Fruit fly (Drosophila melanogaster) whole organism, prepupa: Measurements from ENCODE around the gene CG33285.
A peak's percentile ranks its signal among the peaks of the same experiment; 100 is the strongest.

Source experiments
- Blimp-1 ChIP-seq: fragments of 200-800 bp; sonication (Bioruptor generic); optimal IDR thresholded peaks from 3 replicates; lab custom pipeline; 2017; ENCODE audit warnings: missing biosample characterization, missing genetic modification characterization, mild to moderate bottlenecking, moderate library complexity, missing genetic modification reagents
- CG10631 ChIP-seq: fragments of 200-800 bp; sonication (Bioruptor generic); optimal IDR thresholded peaks from 2 replicates; lab custom pipeline; 2016; ENCODE audit warnings: missing biosample characterization, missing genetic modification characterization
- CG10669 ChIP-seq: fragments of 200-800 bp; sonication (Bioruptor generic); optimal IDR thresholded peaks from 3 replicates; lab custom pipeline; 2018; ENCODE audit warnings: missing biosample characterization, mild to moderate bottlenecking, missing genetic modification characterization, moderate library complexity
- CG11294 ChIP-seq: fragments of 200-800 bp; sonication (Bioruptor generic); IDR thresholded peaks from 2 replicates; pipeline ENCODE4 v1.3.6; 2022; ENCODE audit warnings: missing biosample characterization, missing genetic modification characterization
- CG11902 ChIP-seq: fragments of 200-800 bp; sonication (Bioruptor generic); optimal IDR thresholded peaks from 3 replicates; lab custom pipeline; 2016; ENCODE audit warnings: missing biosample characterization, missing genetic modification characterization
- CG15336 ChIP-seq: fragments of 200-800 bp; sonication (Bioruptor generic); IDR thresholded peaks from 2 replicates; pipeline ENCODE4 v1.3.6; 2022; ENCODE audit warnings: missing biosample characterization, missing genetic modification characterization
- CG1621 ChIP-seq: fragments of 200-800 bp; sonication (Bioruptor generic); optimal IDR thresholded peaks from 3 replicates; lab custom pipeline; 2018; ENCODE audit warnings: missing biosample characterization, mild to moderate bottlenecking, missing genetic modification characterization
- CG16779 ChIP-seq: fragments of 200-800 bp; sonication (Bioruptor generic); optimal IDR thresholded peaks from 3 replicates; lab custom pipeline; 2017; ENCODE audit warnings: missing biosample characterization, mild to moderate bottlenecking, missing genetic modification characterization
- CG3032 ChIP-seq: fragments of 200-800 bp; optimal IDR thresholded peaks from 2 replicates; lab custom pipeline; 2019; ENCODE audit warnings: missing biosample characterization, mild to moderate bottlenecking, missing genetic modification characterization, moderate library complexity
- CG31627 ChIP-seq: fragments of 200-800 bp; sonication (Bioruptor generic); optimal IDR thresholded peaks from 3 replicates; lab custom pipeline; 2016; ENCODE audit warnings: missing biosample characterization, missing genetic modification characterization
- CG32006 ChIP-seq: fragments of 200-800 bp; sonication (Bioruptor generic); optimal IDR thresholded peaks from 3 replicates; lab custom pipeline; 2017; ENCODE audit warnings: missing biosample characterization, mild to moderate bottlenecking, missing genetic modification characterization
- CG34406 ChIP-seq: fragments of 200-800 bp; sonication (Bioruptor generic); optimal IDR thresholded peaks from 3 replicates; lab custom pipeline; 2016; ENCODE audit warnings: missing biosample characterization, missing genetic modification characterization
- CG6163 ChIP-seq: fragments of 200-800 bp; sonication (Bioruptor generic); IDR thresholded peaks from 3 replicates; pipeline ENCODE4 v1.3.6; 2022; ENCODE audit warnings: missing biosample characterization, missing genetic modification characterization
- CG6276 ChIP-seq: fragments of 200-800 bp; sonication (Bioruptor generic); optimal IDR thresholded peaks from 2 replicates; lab custom pipeline; 2017; ENCODE audit warnings: missing biosample characterization, mild to moderate bottlenecking, missing genetic modification characterization
- CG6792 ChIP-seq: fragments of 200-800 bp; sonication (Bioruptor generic); optimal IDR thresholded peaks from 3 replicates; lab custom pipeline; 2016; ENCODE audit warnings: missing biosample characterization, missing genetic modification characterization
- CG6808 ChIP-seq: fragments of 200-800 bp; sonication (Bioruptor generic); optimal IDR thresholded peaks from 3 replicates; lab custom pipeline; 2017; ENCODE audit warnings: missing biosample characterization, missing genetic modification characterization, mild to moderate bottlenecking, moderate library complexity, missing genetic modification reagents
- CG6854 ChIP-seq: fragments of 200-800 bp; sonication (Bioruptor generic); optimal IDR thresholded peaks from 2 replicates; lab custom pipeline; 2017; ENCODE audit warnings: missing biosample characterization, mild to moderate bottlenecking, missing genetic modification characterization
- CG8119 ChIP-seq: fragments of 200-800 bp; sonication (Bioruptor generic); IDR thresholded peaks from 3 replicates; pipeline ENCODE4 v1.3.6; 2022; ENCODE audit warnings: missing biosample characterization, missing genetic modification characterization
- CG8319 ChIP-seq: fragments of 200-800 bp; sonication (Bioruptor generic); optimal IDR thresholded peaks from 3 replicates; lab custom pipeline; 2016; ENCODE audit warnings: missing biosample characterization, missing genetic modification characterization
- CG9139 ChIP-seq: fragments of 200-800 bp; sonication (Bioruptor generic); optimal IDR thresholded peaks from 3 replicates; lab custom pipeline; 2017; ENCODE audit warnings: missing biosample characterization, mild to moderate bottlenecking, missing genetic modification characterization
- Eip78C ChIP-seq: fragments of 200-800 bp; sonication (Bioruptor generic); peaks from one replicate; lab custom pipeline; 2016; ENCODE audit warnings: missing biosample characterization, missing genetic modification characterization
- Ets96B ChIP-seq: fragments of 200-800 bp; optimal IDR thresholded peaks from 2 replicates; lab custom pipeline; 2019; ENCODE audit warnings: missing biosample characterization, mild to moderate bottlenecking, missing genetic modification characterization, moderate library complexity
- Gug ChIP-seq: fragments of 200-800 bp; sonication (Bioruptor generic); IDR thresholded peaks from 2 replicates; pipeline ENCODE4 v1.3.6; 2022; ENCODE audit warnings: missing biosample characterization, missing genetic modification characterization
- Hr39 ChIP-seq: fragments of 200-800 bp; sonication (Bioruptor generic); optimal IDR thresholded peaks from 2 replicates; lab custom pipeline; 2016; ENCODE audit warnings: missing biosample characterization, missing genetic modification characterization
- Hr4 ChIP-seq: fragments of 200-800 bp; sonication (Bioruptor generic); optimal IDR thresholded peaks from 3 replicates; lab custom pipeline; 2016; ENCODE audit warnings: missing biosample characterization, missing genetic modification characterization
- Lpt ChIP-seq: fragments of 200-800 bp; sonication (Bioruptor generic); optimal IDR thresholded peaks from 3 replicates; lab custom pipeline; 2016; ENCODE audit warnings: missing biosample characterization, missing genetic modification characterization
- Met ChIP-seq: fragments of 200-800 bp; sonication (Bioruptor generic); optimal IDR thresholded peaks from 3 replicates; lab custom pipeline; 2016; ENCODE audit warnings: missing biosample characterization, missing genetic modification characterization
- OdsH ChIP-seq: fragments of 200-800 bp; sonication (Bioruptor generic); optimal IDR thresholded peaks from 3 replicates; lab custom pipeline; 2016; ENCODE audit warnings: missing biosample characterization, missing genetic modification characterization
- Smox ChIP-seq: fragments of 200-800 bp; sonication (Bioruptor generic); optimal IDR thresholded peaks from 3 replicates; lab custom pipeline; 2016; ENCODE audit warnings: missing biosample characterization, missing genetic modification characterization
- Sox102F ChIP-seq: fragments of 200-800 bp; sonication (Bioruptor generic); optimal IDR thresholded peaks from 2 replicates; lab custom pipeline; 2016; ENCODE audit warnings: missing biosample characterization, mild to moderate bottlenecking, missing genetic modification characterization
- Sox14 ChIP-seq: fragments of 200-800 bp; sonication (Bioruptor generic); optimal IDR thresholded peaks from 3 replicates; lab custom pipeline; 2016; ENCODE audit warnings: missing biosample characterization, missing genetic modification characterization
- Sox15 ChIP-seq: fragments of 200-800 bp; sonication (Bioruptor generic); optimal IDR thresholded peaks from 3 replicates; lab custom pipeline; 2016; ENCODE audit warnings: missing biosample characterization, missing genetic modification characterization
- achi ChIP-seq: fragments of 200-800 bp; sonication (Bioruptor generic); optimal IDR thresholded peaks from 3 replicates; lab custom pipeline; 2016; ENCODE audit warnings: missing biosample characterization, missing genetic modification characterization
- dsx ChIP-seq: fragments of 200-800 bp; optimal IDR thresholded peaks from 3 replicates; lab custom pipeline; 2019; ENCODE audit warnings: missing biosample characterization, mild to moderate bottlenecking, missing genetic modification characterization, moderate library complexity; ENCODE audit not compliant: poor library complexity, severe bottlenecking
- eg ChIP-seq: fragments of 200-800 bp; sonication (Bioruptor generic); IDR thresholded peaks from 3 replicates; pipeline ENCODE4 v1.3.6; 2022; ENCODE audit warnings: missing biosample characterization, missing genetic modification characterization
- esn ChIP-seq: fragments of 200-800 bp; sonication (Bioruptor generic); optimal IDR thresholded peaks from 2 replicates; lab custom pipeline; 2016; ENCODE audit warnings: missing biosample characterization, mild to moderate bottlenecking, missing genetic modification characterization, moderate library complexity
- fd59A ChIP-seq: fragments of 200-800 bp; sonication (Bioruptor generic); optimal IDR thresholded peaks from 2 replicates; lab custom pipeline; 2017; ENCODE audit warnings: missing biosample characterization, mild to moderate bottlenecking, missing genetic modification characterization, missing genetic modification reagents
- fd85E ChIP-seq: fragments of 200-800 bp; sonication (Bioruptor generic); optimal IDR thresholded peaks from 3 replicates; lab custom pipeline; 2016; ENCODE audit warnings: missing biosample characterization, missing genetic modification characterization
- lz ChIP-seq: fragments of 200-800 bp; sonication (Bioruptor generic); optimal IDR thresholded peaks from 3 replicates; lab custom pipeline; 2016; ENCODE audit warnings: missing biosample characterization, missing genetic modification characterization
- net ChIP-seq: fragments of 200-800 bp; sonication (Bioruptor generic); optimal IDR thresholded peaks from 3 replicates; lab custom pipeline; 2016; ENCODE audit warnings: missing biosample characterization, missing genetic modification characterization
- pdm3 ChIP-seq: fragments of 200-800 bp; sonication (Bioruptor generic); optimal IDR thresholded peaks from 3 replicates; lab custom pipeline; 2016; ENCODE audit warnings: missing biosample characterization, missing genetic modification characterization
- salr ChIP-seq, 2 experiments: fragments of 200-800 bp; sonication (Bioruptor generic); optimal IDR thresholded peaks; 3 replicates each; lab custom pipeline; 2016 to 2018; ENCODE audit warnings: missing biosample characterization in 2 of 2, missing genetic modification characterization in 2 of 2, mild to moderate bottlenecking in 1 of 2
- ss ChIP-seq, 2 experiments: fragments of 200-800 bp; sonication (Bioruptor generic); optimal IDR thresholded peaks; 2 replicates in 1 of 2; 3 replicates in 1 of 2; lab custom pipeline; 2017 to 2018; ENCODE audit warnings: mild to moderate bottlenecking in 2 of 2, missing biosample characterization in 2 of 2, missing genetic modification characterization in 2 of 2, moderate library complexity in 1 of 2
- svp ChIP-seq: fragments of 200-800 bp; sonication (Bioruptor generic); peaks from one replicate; lab custom pipeline; 2016; ENCODE audit warnings: missing biosample characterization, missing genetic modification characterization
- vri ChIP-seq: fragments of 200-800 bp; sonication (Bioruptor generic); optimal IDR thresholded peaks from 3 replicates; lab custom pipeline; 2016; ENCODE audit warnings: missing biosample characterization, mild to moderate bottlenecking, missing genetic modification characterization

CG33285 gene

DNA sequence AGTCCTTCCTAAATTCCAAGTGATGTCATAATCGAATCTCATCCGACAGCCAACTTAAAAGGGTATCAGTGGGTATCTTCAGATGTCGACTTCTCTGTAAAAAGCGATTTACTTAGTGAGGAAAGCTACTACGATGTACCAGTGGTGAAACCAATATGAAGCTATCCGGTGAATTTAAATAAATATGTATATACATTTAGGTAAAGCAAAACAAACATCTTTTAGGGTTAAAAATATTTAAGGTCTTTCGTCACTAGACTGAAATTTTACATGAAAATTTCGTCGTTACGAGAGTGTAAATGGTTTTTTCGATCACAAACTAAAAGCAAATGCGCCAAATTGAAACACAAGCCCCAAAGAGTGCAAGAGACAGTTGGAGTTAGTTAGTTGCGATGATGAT, 18.1 kb upstream of the CG33285 start (continued):
- TF ChIP-seq CG6854 (no peak), CG16779 (tag; lab: Kevin White, UChicago) (no peak), fd85E (GFP tag; lab: Kevin White, UChicago) (no peak), CG8319 (GFP tag; lab: Kevin White, UChicago) (no peak), CG8119 (GFP tag; lab: Robert Waterston, UW) (0 out of 3 replicates have a peak, but pooled peaks have one; percentile 19), CG10669 (GFP tag; lab: Kevin White, UChicago) (no peak), Met (GFP tag; lab: Kevin White, UChicago) (peak; percentile 46)

DNA sequence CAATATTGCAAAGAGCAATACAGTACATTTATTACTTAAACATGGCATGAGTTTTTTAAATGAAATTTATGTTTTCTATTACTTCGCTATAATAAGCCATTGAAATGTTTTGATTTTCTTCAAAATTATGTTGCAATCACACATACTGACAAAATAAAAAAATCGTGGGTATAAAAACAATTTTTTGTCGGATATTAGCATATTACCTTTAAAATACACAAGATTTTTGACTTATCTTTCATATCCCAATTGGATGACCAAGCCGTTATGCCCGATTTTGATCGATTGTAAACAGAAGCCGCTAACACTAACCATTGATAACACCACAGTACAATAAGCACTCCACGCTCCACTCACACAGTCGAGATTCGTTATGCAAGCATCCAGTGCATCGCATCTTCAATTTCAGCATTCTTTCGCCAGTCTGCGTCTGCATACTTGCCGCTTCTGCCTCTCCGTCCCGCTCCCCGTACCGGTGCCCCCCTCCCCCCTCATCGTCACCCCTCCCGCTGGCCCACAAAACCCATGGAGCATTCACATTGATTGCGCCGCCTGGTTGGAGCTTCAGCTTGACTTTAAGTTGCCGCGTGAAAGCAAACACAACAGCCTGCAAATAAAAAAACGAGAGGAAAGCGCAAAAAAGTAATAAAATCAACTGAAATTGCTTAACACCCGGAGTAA, 15.7 kb upstream of the CG33285 start:
- TF ChIP-seq pdm3 (GFP tag; lab: Kevin White, UChicago): peak; percentile 31
- 0 out of 3 replicates have a peak, but pooled peaks have one; percentile 39 for TF ChIP-seq eg (GFP tag; lab: Robert Waterston, UW)
- peak; percentile 67 for TF ChIP-seq CG32006
- no peak for TF ChIP-seq CG9139 (GFP tag; lab: Kevin White, UChicago)
- peak; percentile 23 for TF ChIP-seq Lpt (GFP tag; lab: Kevin White, UChicago)
- peak; percentile 19 for TF ChIP-seq Met (GFP tag; lab: Kevin White, UChicago)
- peak; percentile 16 for TF ChIP-seq CG1621
- no peak for TF ChIP-seq Ets96B (tag; lab: Kevin White, UChicago)
- TF ChIP-seq CG31627: peak; percentile 3
- TF ChIP-seq CG34406: peak; percentile 8
- TF ChIP-seq CG6792 (GFP tag; lab: Kevin White, UChicago): no peak
- peak; percentile 55 for TF ChIP-seq Hr4
- TF ChIP-seq CG8319 (GFP tag; lab: Kevin White, UChicago): no peak
- peak; percentile 52 for TF ChIP-seq vri
- peak; percentile 14 for TF ChIP-seq Blimp-1
- TF ChIP-seq Smox: peak; percentile 22
- peak; percentile 8 for TF ChIP-seq Sox102F (GFP tag; lab: Kevin White, UChicago)
- TF ChIP-seq Gug (GFP tag; lab: Robert Waterston, UW): no peak
- TF ChIP-seq fd59A (GFP tag; lab: Kevin White, UChicago): no peak
- TF ChIP-seq lz (GFP tag; lab: Kevin White, UChicago): peak; percentile 5
- TF ChIP-seq CG6163: peak; percentile 49; the same call in 2 of the 3 replicates
- no peak for TF ChIP-seq CG10669 (GFP tag; lab: Kevin White, UChicago)
- TF ChIP-seq Sox15 (GFP tag; lab: Kevin White, UChicago): no peak
- TF ChIP-seq svp (GFP tag; lab: Kevin White, UChicago): peak; percentile 57
- TF ChIP-seq net (GFP tag; lab: Kevin White, UChicago): peak; percentile 26
- TF ChIP-seq CG8119 (GFP tag; lab: Robert Waterston, UW): no peak
- TF ChIP-seq CG6854: peak; percentile 69
- peak; percentile 6 for TF ChIP-seq achi (GFP tag; lab: Kevin White, UChicago)
- TF ChIP-seq ss (GFP tag; optimal IDR thresholded peaks at IDR 0.05; lab: Kevin White, UChicago): peak in 1 of 2 experiments; percentile 19
- peak; percentile 22 for TF ChIP-seq CG3032 (tag; lab: Kevin White, UChicago)
- 0 out of 2 replicates have a peak, but pooled peaks have one; percentile 32 for TF ChIP-seq CG15336 (GFP tag; lab: Robert Waterston, UW)
- peak; percentile 37 for TF ChIP-seq dsx
- peak; percentile 75 for TF ChIP-seq Eip78C (GFP tag; lab: Kevin White, UChicago)
- TF ChIP-seq CG11902: no peak
- TF ChIP-seq esn (GFP tag; lab: Kevin White, UChicago): peak; percentile 26
- TF ChIP-seq CG6808: peak; percentile 28
- peak; percentile 15 for TF ChIP-seq OdsH (GFP tag; lab: Kevin White, UChicago)
- peak in 1 of 2 experiments; percentile 34 for TF ChIP-seq salr (GFP tag; optimal IDR thresholded peaks at IDR 0.05; lab: Kevin White, UChicago)
- TF ChIP-seq CG6276 (GFP tag; lab: Kevin White, UChicago): peak; percentile 47
- TF ChIP-seq Hr39 (GFP tag; lab: Kevin White, UChicago): peak; percentile 24
- peak; percentile 21 for TF ChIP-seq CG10631
- peak; percentile 44 for TF ChIP-seq Sox14
- TF ChIP-seq CG11294 (GFP tag; lab: Robert Waterston, UW): no peak; the same call in 1 of the 2 replicates
